Fruit fly (Drosophila melanogaster) whole organism, larva: ENCODE results near the gene CG14570.

ENCODE experiments used
- noc ChIP-seq: fragments of 200-800 bp; sonication (Bioruptor generic); optimal IDR thresholded peaks from 3 replicates; lab custom pipeline; 2019; ENCODE audit warnings: missing biosample characterization, mild to moderate bottlenecking, missing genetic modification characterization, moderate library complexity

The CG14570 gene

DNA sequence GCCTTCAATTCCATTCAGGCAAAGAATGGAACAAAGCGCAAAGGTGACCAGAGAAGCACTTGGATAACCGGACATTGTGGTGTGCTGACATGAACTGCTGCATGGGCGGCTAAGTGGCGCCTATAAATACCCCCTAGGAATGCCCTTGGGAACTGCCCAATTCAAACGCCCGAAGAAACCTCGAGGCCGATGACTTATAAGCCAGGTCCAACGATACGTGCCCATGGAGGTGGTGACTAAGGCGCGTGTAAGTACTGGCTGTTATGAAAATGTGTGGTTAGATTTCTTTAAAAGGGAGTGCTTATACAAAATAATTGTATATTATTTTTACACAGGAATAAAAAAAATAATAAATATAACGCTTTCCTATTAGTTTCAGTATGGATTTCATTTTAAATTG is at the start of gene CG14570:
CG14570 (minus strand) TSS at position 101 of the 400 bp plus-strand sequence.
- TF ChIP-seq noc (tag; lab: Kevin White, UChicago), result no peak

DNA sequence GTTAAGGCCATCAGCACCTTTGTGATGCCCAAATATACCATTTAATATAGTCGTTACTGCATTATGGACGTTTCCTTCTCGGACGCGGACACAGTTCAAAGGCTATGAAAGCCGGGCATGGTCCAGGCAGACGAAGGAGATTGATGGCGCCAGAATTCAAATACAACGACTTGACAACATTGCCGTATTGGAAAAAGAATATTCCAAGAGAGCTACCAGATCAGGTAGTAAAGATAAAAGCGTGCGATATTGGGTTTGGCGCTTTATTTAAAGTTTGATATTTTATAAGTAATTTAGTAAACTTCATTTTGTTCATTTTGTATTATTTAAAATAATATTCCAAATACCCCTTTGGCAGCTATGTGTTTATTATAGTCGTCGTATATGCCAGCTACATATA is 43.6 kb upstream of the CG14570 start:
- TF ChIP-seq noc (tag; lab: Kevin White, UChicago), result no peak

dm6 chr3L:21770328-21770727 is 40.1 kb upstream of the CG14570 start, which contains the start of gene Syn1:
Syn1 (minus strand) TSS chr3L:21770534.
- no peak for TF ChIP-seq noc (tag; lab: Kevin White, UChicago)

DNA sequence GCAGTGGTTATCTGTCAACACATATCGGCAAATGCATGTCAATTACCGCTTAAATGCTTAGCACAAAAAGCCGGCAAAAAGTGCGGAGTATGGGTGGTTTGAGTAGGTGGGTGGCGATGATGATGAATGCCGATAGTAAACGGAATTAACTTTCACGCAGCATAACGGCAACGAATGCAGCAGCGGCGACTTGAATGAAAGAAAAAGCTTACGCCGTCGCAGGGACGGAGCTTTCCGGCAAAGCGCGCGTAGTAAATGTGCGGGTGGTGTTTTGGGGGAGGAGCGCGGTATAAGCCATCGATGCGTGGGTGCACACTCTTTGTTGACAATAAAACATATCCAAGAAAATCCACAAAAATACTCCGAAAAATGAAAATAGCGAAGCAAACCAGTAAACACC is 39.3 kb upstream of the CG14570 start, which contains the start of gene CG7370:
CG7370 (plus strand) TSS at position 301 of the 400 bp plus-strand sequence.
- no peak for TF ChIP-seq noc (tag; lab: Kevin White, UChicago)

- TF ChIP-seq noc (tag; lab: Kevin White, UChicago), result no peak
Observed at dm6 chr3L:21765931-21766330, 35.7 kb upstream of the CG14570 start.

- TF ChIP-seq noc (tag; lab: Kevin White, UChicago), result no peak
Observed at dm6 chr3L:21756857-21757256, 26.6 kb upstream of the CG14570 start, which contains the start of gene CG14564. CG14564 (plus strand) TSS chr3L:21757157.

- TF ChIP-seq noc (tag; lab: Kevin White, UChicago), result no peak
Observed at dm6 chr3L:21744169-21744568, 13.9 kb upstream of the CG14570 start, which contains the start of gene CG14565. CG14565 (minus strand) TSS chr3L:21744269.

- TF ChIP-seq noc (tag; lab: Kevin White, UChicago), result no peak
Observed at dm6 chr3L:21741234-21741633, 11.0 kb upstream of the CG14570 start, which contains the start of gene CG14572. CG14572 (plus strand) TSS chr3L:21741534.

- no peak for TF ChIP-seq noc (tag; lab: Kevin White, UChicago)
Observed at dm6 chr3L:21740209-21740608, 10.0 kb upstream of the CG14570 start, which contains the start of gene CG14566. CG14566 (minus strand) TSS chr3L:21740309.

DNA sequence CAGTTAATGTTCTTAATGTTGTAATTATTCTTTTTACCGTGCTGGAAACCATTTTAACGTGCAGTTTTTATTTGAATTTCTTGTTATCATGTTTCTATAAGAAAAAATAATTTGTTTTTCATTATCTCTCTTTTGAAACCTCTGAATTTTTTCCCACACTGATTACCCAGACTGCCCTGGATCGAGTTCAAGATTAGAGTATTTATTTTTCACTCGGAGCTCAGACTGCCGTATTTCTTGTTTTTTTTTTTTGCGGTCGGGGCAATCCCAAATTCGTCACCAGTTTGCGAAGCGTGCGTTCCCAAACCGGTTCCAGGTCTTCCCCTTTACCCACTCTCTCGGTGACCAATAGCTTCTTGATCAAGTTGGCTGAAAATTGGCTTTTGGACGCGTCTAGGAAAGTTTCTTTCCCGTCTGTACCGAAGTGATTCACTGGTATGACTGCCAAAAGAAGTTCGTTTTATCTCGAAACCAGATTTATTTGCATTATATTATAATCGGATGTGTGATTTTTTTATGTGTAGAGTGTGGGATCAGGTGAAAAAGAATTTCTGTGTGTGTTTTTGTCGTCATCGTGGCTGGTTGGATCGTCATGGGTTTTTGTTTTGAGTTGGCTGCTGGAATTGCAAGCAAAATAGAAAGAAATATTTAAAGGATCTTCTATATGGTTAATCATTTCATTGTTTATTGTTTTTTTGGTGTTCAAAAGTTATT is 8.9 kb upstream of the CG14570 start:
- TF ChIP-seq noc (tag; lab: Kevin White, UChicago), result no peak

dm6 chr3L:21738175-21739016 is 8.1 kb upstream of the CG14570 start, which contains the start of gene CG14567:
CG14567 (minus strand) TSS chr3L:21738430.
- TF ChIP-seq noc (tag; lab: Kevin White, UChicago), result no peak

- no peak for TF ChIP-seq noc (tag; lab: Kevin White, UChicago)
Observed at dm6 chr3L:21733799-21734198, 3.5 kb upstream of the CG14570 start, which contains the start of gene CG14573. CG14573 (plus strand) TSS chr3L:21734099.

- TF ChIP-seq noc (tag; lab: Kevin White, UChicago), result no peak
Observed at dm6 chr3L:21733387-21733786, 3.1 kb upstream of the CG14570 start, which contains the start of gene CG14568. CG14568 (minus strand) TSS chr3L:21733487.

dm6 chr3L:21731104-21731600 is 898 bp upstream of the CG14570 start, which contains the start of gene CG14569:
CG14569 (minus strand) TSS chr3L:21731550.
- TF ChIP-seq noc (tag; lab: Kevin White, UChicago), result no peak

DNA sequence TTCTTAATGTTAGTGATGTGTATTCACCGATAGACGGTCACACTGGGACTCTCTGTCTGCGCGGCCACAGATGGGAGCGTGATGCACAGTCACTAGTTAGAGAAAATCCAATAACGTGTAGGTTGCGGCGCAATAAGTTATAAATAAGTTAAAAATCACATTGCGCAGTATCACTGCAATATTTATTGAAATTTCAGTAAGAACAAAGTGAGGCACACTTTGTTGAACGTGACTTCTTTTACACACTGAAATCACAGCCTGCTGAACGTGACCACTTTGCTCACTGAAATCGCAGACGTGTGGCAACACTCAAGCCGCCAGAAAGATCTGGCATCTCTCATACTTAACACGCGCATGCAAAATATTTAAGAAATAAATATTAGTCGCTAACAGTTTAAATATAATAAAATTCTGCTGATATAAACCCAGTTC is 1.6 kb downstream of the CG14570 start, which contains the start of the genes CG11247 and Polr2H:
CG11247 (minus strand) TSS at position 191 of the 432 bp plus-strand sequence.
Polr2H (plus strand) TSS at position 317 of the 432 bp plus-strand sequence.
- TF ChIP-seq noc (tag; lab: Kevin White, UChicago), result peak; percentile 62
